Worm (Caenorhabditis elegans) whole organism, L4/young adult: ENCODE results near the gene fbxa-54.

Source experiments
- W03F9.2 ChIP-seq: fragments of 150-350 bp; optimal IDR thresholded peaks from 2 replicates; lab custom pipeline; 2014; ENCODE audit warnings: missing biosample characterization, missing genetic modification characterization
- him-1 ChIP-seq: sonication (generic microtip); optimal IDR thresholded peaks from 2 replicates; lab custom pipeline; 2016; ENCODE audit warnings: missing genotype, missing genetic modification reagents, missing genetic modification characterization, missing compliant biosample characterization

- TF ChIP-seq him-1 (tag; lab: Kevin White, UChicago) (no peak), W03F9.2 (tag; lab: Kevin White, UChicago) (no peak)
These were observed 45.2 kb downstream of the fbxa-54 start, which contains the start of gene R06B10.7 for ce11 chrIII:1001297-1001696.
